Fruit fly (Drosophila melanogaster): ENCODE data around the gene bif.

Gene bif

dm6 chrX:11685918-11686640 is 7.3 kb downstream of the bif start (continued):
- peak; percentile 61 for TF ChIP-seq CG6683 (GFP tag; optimal IDR thresholded peaks at IDR 0.05)
- TF ChIP-seq CG2129 (GFP tag; IDR thresholded peaks at IDR 0.05; ENCODE audit: partially characterized antibody): no peak
- no peak for TF ChIP-seq ase (GFP tag; IDR thresholded peaks at IDR 0.05)
- no peak for TF ChIP-seq bbx (GFP tag; IDR thresholded peaks at IDR 0.05; ENCODE audit: partially characterized antibody)
- no peak for TF ChIP-seq CG6272 (GFP tag; IDR thresholded peaks at IDR 0.05)
- peak; percentile 15 for TF ChIP-seq Hey (tag; optimal IDR thresholded peaks at IDR 0.05)
- TF ChIP-seq Stat92E (GFP tag; optimal IDR thresholded peaks at IDR 0.05): no peak
- TF ChIP-seq CG13775 (GFP tag; optimal IDR thresholded peaks at IDR 0.05): no peak
- peak; percentile 17 for TF ChIP-seq Deaf1 (tag; optimal IDR thresholded peaks at IDR 0.05)
- no peak for TF ChIP-seq CG17829 (tag; optimal IDR thresholded peaks at IDR 0.05)
- no peak for TF ChIP-seq CG9437 (GFP tag; optimal IDR thresholded peaks at IDR 0.05)
- no peak for TF ChIP-seq HLH54F (GFP tag; optimal IDR thresholded peaks at IDR 0.05)
- no peak for TF ChIP-seq CG9797 (GFP tag; optimal IDR thresholded peaks at IDR 0.05)
- TF ChIP-seq Elba2 (GFP tag; optimal IDR thresholded peaks at IDR 0.05): no peak
- peak; percentile 90 for TF ChIP-seq CG13894 (tag; optimal IDR thresholded peaks at IDR 0.05)
- TF ChIP-seq Ptx1 (GFP tag; IDR thresholded peaks at IDR 0.05): no peak
- TF ChIP-seq amos (GFP tag; IDR thresholded peaks at IDR 0.05; ENCODE audit: partially characterized antibody): no peak
- peak; percentile 28 for TF ChIP-seq NC2α (GFP tag; optimal IDR thresholded peaks at IDR 0.05)
- no peak for TF ChIP-seq Optix (GFP tag; IDR thresholded peaks at IDR 0.05)
- no peak for TF ChIP-seq CG7372 (GFP tag; IDR thresholded peaks at IDR 0.05)
- peak; percentile 41; the same call in 1 of the 2 replicates for TF ChIP-seq ranshi (GFP tag; IDR thresholded peaks at IDR 0.05)
- TF ChIP-seq sr (GFP tag; IDR thresholded peaks at IDR 0.05): peak; percentile 49; the same call in 1 of the 3 replicates
- TF ChIP-seq Adf1 (GFP tag; IDR thresholded peaks at IDR 0.05): peak; percentile 28; the same call in 1 of the 2 replicates
- TF ChIP-seq dysf (GFP tag; IDR thresholded peaks at IDR 0.05): no peak; the same call in 2 of the 3 replicates
- no peak for TF ChIP-seq gce (GFP tag; IDR thresholded peaks at IDR 0.05)
- TF ChIP-seq CG14710 (tag; optimal IDR thresholded peaks at IDR 0.05): no peak
- TF ChIP-seq wek (GFP tag; optimal IDR thresholded peaks at IDR 0.05): peak; percentile 68
- TF ChIP-seq ham (GFP tag; IDR thresholded peaks at IDR 0.05): no peak
- no peak for TF ChIP-seq CkIIα-i1 (GFP tag; IDR thresholded peaks at IDR 0.05)
- TF ChIP-seq B-H1 (GFP tag; IDR thresholded peaks at IDR 0.05): no peak
- no peak for TF ChIP-seq org-1 (GFP tag; optimal IDR thresholded peaks at IDR 0.05)
- peak; percentile 80 for TF ChIP-seq CG17385 (GFP tag; optimal IDR thresholded peaks at IDR 0.05)
- no peak for TF ChIP-seq CG3726 (GFP tag; IDR thresholded peaks at IDR 0.05)
- no peak for TF ChIP-seq zen (tag; optimal IDR thresholded peaks at IDR 0.05)
- no peak for TF ChIP-seq lola (GFP tag; optimal IDR thresholded peaks at IDR 0.05)
- TF ChIP-seq Mad (GFP tag; optimal IDR thresholded peaks at IDR 0.05): no peak
- peak; percentile 76 for TF ChIP-seq CG12071 (GFP tag; optimal IDR thresholded peaks at IDR 0.05)
- no peak for TF ChIP-seq CG2712 (tag; optimal IDR thresholded peaks at IDR 0.05)
- no peak for TF ChIP-seq CG11560 (tag; IDR thresholded peaks at IDR 0.05)
- TF ChIP-seq btn (GFP tag; optimal IDR thresholded peaks at IDR 0.05): no peak
- TF ChIP-seq CG10565 (GFP tag; optimal IDR thresholded peaks at IDR 0.05): no peak
- peak; percentile 19 for TF ChIP-seq CG2120 (GFP tag; optimal IDR thresholded peaks at IDR 0.05)
- TF ChIP-seq Sin3A (optimal IDR thresholded peaks at IDR 0.05): no peak
- no peak for TF ChIP-seq CG9817 (tag; optimal IDR thresholded peaks at IDR 0.05)
- no peak for TF ChIP-seq CG14965 (GFP tag; optimal IDR thresholded peaks at IDR 0.05; ENCODE audit: borderline replicate concordance)
- peak; percentile 57 for TF ChIP-seq CG34224 (GFP tag; IDR thresholded peaks at IDR 0.05; ENCODE audit: partially characterized antibody)
- no peak for TF ChIP-seq pzg (GFP tag; optimal IDR thresholded peaks at IDR 0.05)
- peak; percentile 15 for TF ChIP-seq CG2875 (GFP tag; optimal IDR thresholded peaks at IDR 0.05)
- no peak for TF ChIP-seq slbo (GFP tag; IDR thresholded peaks at IDR 0.05)
- peak; percentile 72 for TF ChIP-seq HLHmδ (GFP tag; optimal IDR thresholded peaks at IDR 0.05)

Measured in whole organism, embryonic.